Worm (Caenorhabditis elegans) whole organism, late embryonic: ENCODE results near the gene flor-1.

Experiments
- K02D7.2 ChIP-seq: sonication (generic microtip); optimal IDR thresholded peaks from 2 replicates; lab custom pipeline; 2017; ENCODE audit warnings: mild to moderate bottlenecking, missing genetic modification characterization, missing compliant biosample characterization
- T23F11.4 ChIP-seq: fragments of 200-800 bp; sonication (Bioruptor generic); optimal IDR thresholded peaks from 2 replicates; lab custom pipeline; 2018; ENCODE audit warnings: mild to moderate bottlenecking, missing genetic modification characterization, missing compliant biosample characterization
- ceh-31 ChIP-seq: sonication (generic microtip); optimal IDR thresholded peaks from 2 replicates; lab custom pipeline; 2016; ENCODE audit warnings: missing genetic modification characterization, missing compliant biosample characterization
- ceh-9 ChIP-seq: sonication (generic microtip); optimal IDR thresholded peaks from 2 replicates; lab custom pipeline; 2016; ENCODE audit warnings: mild to moderate bottlenecking, missing genetic modification characterization, inconsistent platforms, missing compliant biosample characterization
- ets-4 ChIP-seq: sonication (generic microtip); optimal IDR thresholded peaks from 2 replicates; lab custom pipeline; 2016; ENCODE audit warnings: missing genetic modification characterization, missing compliant biosample characterization
- gmeb-2 ChIP-seq: sonication (generic microtip); optimal IDR thresholded peaks from 2 replicates; lab custom pipeline; 2016; ENCODE audit warnings: missing genetic modification characterization, inconsistent platforms, missing compliant biosample characterization
- hlh-30 ChIP-seq: sonication (generic microtip); optimal IDR thresholded peaks from 2 replicates; lab custom pipeline; 2017; ENCODE audit warnings: antibody characterized with exemption, missing genetic modification characterization, missing compliant biosample characterization; ENCODE audit not compliant: insufficient read depth
- nhr-11 ChIP-seq: fragments of 150-350 bp; optimal IDR thresholded peaks from 2 replicates; lab custom pipeline; 2014; ENCODE audit warnings: missing biosample characterization, missing genetic modification characterization
- pha-4 ChIP-seq: fragments of 150-350 bp; optimal IDR thresholded peaks from 2 replicates; lab custom pipeline; 2018; ENCODE audit warnings: missing biosample characterization, missing genetic modification reagents, missing genetic modification characterization
- rnt-1 ChIP-seq: sonication (generic microtip); optimal IDR thresholded peaks from 2 replicates; lab custom pipeline; 2016; ENCODE audit warnings: missing genetic modification characterization, missing compliant biosample characterization

DNA sequence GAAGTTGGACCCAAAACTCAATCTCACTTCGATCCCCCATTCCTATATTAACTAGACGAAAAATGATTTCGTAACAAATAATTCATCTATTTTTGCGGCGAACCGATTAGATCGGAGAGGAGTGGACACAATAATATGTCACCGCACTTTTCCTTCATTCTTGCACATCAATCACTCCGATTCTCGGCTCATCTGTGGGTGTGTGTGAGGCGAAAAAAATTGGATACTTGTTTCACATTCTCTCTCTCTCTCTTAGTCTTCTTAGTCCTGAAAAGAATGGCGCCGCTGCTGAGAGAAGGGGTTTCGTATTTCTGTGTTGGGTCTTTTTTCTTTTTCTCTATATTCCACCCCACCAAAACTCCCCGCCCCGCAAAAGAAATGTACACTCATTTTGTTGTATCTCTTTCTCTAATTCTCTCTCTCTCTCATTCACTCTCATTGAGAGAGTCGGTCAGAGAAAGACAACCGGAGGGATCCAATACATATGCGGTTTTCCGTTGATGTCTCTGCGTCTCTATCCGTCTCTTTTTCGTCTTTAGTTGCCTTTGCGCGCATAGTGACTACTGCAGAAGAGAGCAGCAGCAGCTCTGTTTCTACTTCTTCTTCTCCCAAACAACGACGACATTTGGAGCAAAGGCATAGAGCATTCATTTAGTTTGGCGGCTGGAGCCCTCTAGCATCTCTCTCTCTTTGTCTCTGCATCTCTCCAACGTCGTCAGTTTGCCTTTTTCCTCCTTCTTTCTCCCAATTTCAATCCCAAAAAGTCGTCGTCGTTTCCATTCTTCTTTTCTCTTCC lies 48.2 kb downstream of the flor-1 start, which contains the start of gene unc-76:
- TF ChIP-seq K02D7.2, result no peak
- TF ChIP-seq hlh-30 (tag; lab: Kevin White, UChicago), result peak; percentile 28
- TF ChIP-seq ets-4 (tag; lab: Kevin White, UChicago), result no peak
- TF ChIP-seq T23F11.4, result no peak
- TF ChIP-seq gmeb-2 (tag; lab: Kevin White, UChicago), result no peak
- no peak for TF ChIP-seq ceh-9 (tag; lab: Kevin White, UChicago)
- TF ChIP-seq ceh-31 (tag; lab: Kevin White, UChicago), result peak; percentile 92
- TF ChIP-seq pha-4 (tag; lab: Kevin White, UChicago), result no peak
- TF ChIP-seq nhr-11 (tag; lab: Kevin White, UChicago), result no peak
- TF ChIP-seq rnt-1 (tag; lab: Kevin White, UChicago), result peak; percentile 89
